Fruit fly (Drosophila melanogaster): ENCODE measurements around the gene Dpy-30L2.

Dpy-30L2 gene

dm6 chr3L:4047635-4048034 is at the start of gene Dpy-30L2:
Gene Dpy-30L2 (minus strand): TSS chr3L:4047735.
- no peak for TF ChIP-seq schlank (tag; optimal IDR thresholded peaks at IDR 0.05)
- no peak for TF ChIP-seq crp (GFP tag; optimal IDR thresholded peaks at IDR 0.05)
- TF ChIP-seq CG11085 (GFP tag; IDR thresholded peaks at IDR 0.05): no peak
- no peak for TF ChIP-seq yki (optimal IDR thresholded peaks at IDR 0.05)
- no peak for TF ChIP-seq sd (tag; optimal IDR thresholded peaks at IDR 0.05)
- no peak for TF ChIP-seq CG31441 (GFP tag; IDR thresholded peaks at IDR 0.05)
- TF ChIP-seq Doc2 (GFP tag; IDR thresholded peaks at IDR 0.05): no peak
- no peak for TF ChIP-seq nerfin-2 (GFP tag; IDR thresholded peaks at IDR 0.05; ENCODE audit: partially characterized antibody)
- no peak for TF ChIP-seq tio (GFP tag; optimal IDR thresholded peaks at IDR 0.05)
- TF ChIP-seq Eip74EF (GFP tag; optimal IDR thresholded peaks at IDR 0.05): no peak
- TF ChIP-seq fd3F (GFP tag; optimal IDR thresholded peaks at IDR 0.05): no peak
- TF ChIP-seq zen (tag; optimal IDR thresholded peaks at IDR 0.05): no peak
- TF ChIP-seq stwl (tag; optimal IDR thresholded peaks at IDR 0.05): no peak
- no peak for TF ChIP-seq CG9932 (GFP tag; IDR thresholded peaks at IDR 0.05)

dm6 chr3L:4096546-4096945 is 49.0 kb upstream of the Dpy-30L2 start:
- TF ChIP-seq abd-A (tag; optimal IDR thresholded peaks at IDR 0.05): peak; percentile 12
- peak; percentile 71; the same call in 1 of the 3 replicates for TF ChIP-seq z (GFP tag; IDR thresholded peaks at IDR 0.05)
- no peak for TF ChIP-seq CG1529 (GFP tag; optimal IDR thresholded peaks at IDR 0.05)
- TF ChIP-seq vvl (GFP tag; IDR thresholded peaks at IDR 0.05): peak; percentile 47; the same call in 1 of the 2 replicates
- TF ChIP-seq ci (GFP tag; IDR thresholded peaks at IDR 0.05): peak; percentile 39; the same call in 1 of the 3 replicates
- TF ChIP-seq CG16863 (GFP tag; optimal IDR thresholded peaks at IDR 0.05): no peak
- TF ChIP-seq Med (GFP tag): peak; percentile 80
- peak; percentile 53 for TF ChIP-seq CG12769 (tag; optimal IDR thresholded peaks at IDR 0.05)
- TF ChIP-seq CG14441 (GFP tag; IDR thresholded peaks at IDR 0.05): no peak
- TF ChIP-seq cwo (GFP tag; optimal IDR thresholded peaks at IDR 0.05): peak; percentile 31
- TF ChIP-seq sens (GFP tag): peak; percentile 27
- no peak for TF ChIP-seq da (GFP tag; optimal IDR thresholded peaks at IDR 0.05)
- TF ChIP-seq sd (tag; optimal IDR thresholded peaks at IDR 0.05): peak; percentile 28
- no peak for TF ChIP-seq nmo (GFP tag; optimal IDR thresholded peaks at IDR 0.05)
- TF ChIP-seq crol (GFP tag; IDR thresholded peaks at IDR 0.05): peak; percentile 95
- peak; percentile 50 for TF ChIP-seq kni (GFP tag; optimal IDR thresholded peaks at IDR 0.05)
- TF ChIP-seq pros (GFP tag; optimal IDR thresholded peaks at IDR 0.05): peak; percentile 55
- peak; percentile 19 for TF ChIP-seq CG10543 (GFP tag; optimal IDR thresholded peaks at IDR 0.05)
- no peak for TF ChIP-seq CG8290 (GFP tag; optimal IDR thresholded peaks at IDR 0.05)
- TF ChIP-seq CG8290 (tag; optimal IDR thresholded peaks at IDR 0.05): peak in 1 of 2 experiments; percentile 11
- TF ChIP-seq CG9609 (GFP tag; optimal IDR thresholded peaks at IDR 0.05): no peak
- 0 out of 4 replicates have a peak, but pooled peaks have one; percentile 47 for TF ChIP-seq chinmo (GFP tag; IDR thresholded peaks at IDR 0.05; ENCODE audit: partially characterized antibody)
- peak; percentile 96 for TF ChIP-seq CG5180 (GFP tag; optimal IDR thresholded peaks at IDR 0.05)
- TF ChIP-seq twi (tag; optimal IDR thresholded peaks at IDR 0.05): peak; percentile 8
- TF ChIP-seq Pdp1 (GFP tag; optimal IDR thresholded peaks at IDR 0.05): peak in 1 of 2 experiments; percentile 31
- no peak for TF ChIP-seq D19A (tag; optimal IDR thresholded peaks at IDR 0.05)
- 0 out of 3 replicates have a peak, but pooled peaks have one; percentile 59 for TF ChIP-seq CG2199 (GFP tag; IDR thresholded peaks at IDR 0.05)
- no peak for TF ChIP-seq pho (GFP tag; optimal IDR thresholded peaks at IDR 0.05)

All from whole organism, embryonic.